Worm (Caenorhabditis elegans) whole organism, late embryonic: ENCODE measurements around the gene ZC412.10.

ENCODE experiments used
- ama-1 ChIP-seq: fragments of 150-350 bp; optimal IDR thresholded peaks from 2 replicates; lab custom pipeline; 2014
- elt-2 ChIP-seq: sonication (generic microtip); optimal IDR thresholded peaks from 2 replicates; lab custom pipeline; 2016; ENCODE audit warnings: missing genetic modification reagents, missing genetic modification characterization, missing compliant biosample characterization
- gmeb-2 ChIP-seq: sonication (generic microtip); optimal IDR thresholded peaks from 2 replicates; lab custom pipeline; 2016; ENCODE audit warnings: missing genetic modification characterization, inconsistent platforms, missing compliant biosample characterization
- pha-4 ChIP-seq: fragments of 150-350 bp; optimal IDR thresholded peaks from 2 replicates; lab custom pipeline; 2018; ENCODE audit warnings: missing biosample characterization, missing genetic modification reagents, missing genetic modification characterization
- pqm-1 ChIP-seq: sonication (generic microtip); optimal IDR thresholded peaks from 2 replicates; lab custom pipeline; 2016; ENCODE audit warnings: missing genetic modification characterization, missing compliant biosample characterization
- rnt-1 ChIP-seq: sonication (generic microtip); optimal IDR thresholded peaks from 2 replicates; lab custom pipeline; 2016; ENCODE audit warnings: missing genetic modification characterization, missing compliant biosample characterization

- TF ChIP-seq rnt-1 (no peak), ama-1 (lab: Kevin White, UChicago) (no peak), pqm-1 (tag; lab: Kevin White, UChicago) (no peak), gmeb-2 (tag; lab: Kevin White, UChicago) (no peak), pha-4 (tag; lab: Kevin White, UChicago) (no peak), elt-2 (tag; lab: Kevin White, UChicago) (no peak)
Observed at ce11 chrV:14915599-14915998, 39.0 kb upstream of the ZC412.10 start, which contains the start of gene H12D21.11.
